Fruit fly (Drosophila melanogaster): Measurements from ENCODE around the gene CG31465.

DNA sequence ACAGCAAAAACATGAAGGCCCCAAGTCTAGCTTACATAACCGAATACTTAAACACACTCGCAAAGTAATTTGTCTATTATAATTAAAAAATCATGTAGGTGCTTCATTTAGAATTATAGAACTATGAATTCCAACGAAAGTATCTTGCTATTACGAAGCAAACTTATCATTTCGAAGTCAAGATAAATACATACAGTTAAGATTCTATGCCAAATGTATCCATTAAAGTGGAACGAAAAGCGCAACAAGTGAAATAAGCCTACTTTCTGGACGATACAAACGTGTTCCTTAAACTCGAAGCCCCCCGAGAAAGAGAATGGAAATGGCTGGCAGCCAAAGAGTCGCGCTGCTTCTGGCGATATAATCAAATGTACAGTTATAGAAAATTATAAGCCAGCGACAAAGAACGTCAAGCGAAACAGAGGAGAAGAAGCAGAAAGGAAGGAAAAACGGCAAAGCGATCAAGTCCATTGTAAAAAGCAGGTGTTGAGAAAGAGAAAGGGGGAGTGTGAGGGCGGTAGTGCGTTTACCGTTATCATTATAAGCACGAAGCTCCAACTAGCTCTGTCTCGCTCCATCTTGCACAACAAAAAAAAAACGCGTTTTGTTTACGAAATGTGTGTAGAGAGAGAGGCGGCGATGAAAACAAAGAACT is 27.9 kb upstream of the CG31465 start:
- TF ChIP-seq psq (optimal IDR thresholded peaks at IDR 0.05) (no peak), insv (optimal IDR thresholded peaks at IDR 0.05) (no peak), h (optimal IDR thresholded peaks at IDR 0.05) (no peak)
